Fruit fly (Drosophila melanogaster) whole organism, embryonic: ENCODE measurements around the gene Crg-1.

Experiments
- CG16779 ChIP-seq: fragments of 200-800 bp; sonication (Bioruptor generic); IDR thresholded peaks from 2 replicates; pipeline ENCODE4 v1.3.6; 2022; ENCODE audit warnings: missing biosample characterization, missing genetic modification characterization
- CG18011 ChIP-seq: fragments of 200-800 bp; sonication (Bioruptor generic); optimal IDR thresholded peaks from 2 replicates; lab custom pipeline; 2017; ENCODE audit warnings: missing biosample characterization, missing genetic modification characterization, mild to moderate bottlenecking, moderate library complexity, missing genotype
- pb ChIP-seq: fragments of 200-800 bp; sonication (Bioruptor generic); optimal IDR thresholded peaks from 3 replicates; lab custom pipeline; 2016; ENCODE audit warnings: missing biosample characterization, missing genetic modification characterization

- TF ChIP-seq CG16779 (GFP tag; lab: Robert Waterston, UW) (peak; percentile 56; the same call in 1 of the 2 replicates), CG18011 (GFP tag; lab: Kevin White, UChicago) (peak; percentile 32), pb (peak; percentile 65)
These were observed 42.6 kb upstream of the Crg-1 start for dm6 chrX:3750232-3751075.
